Fruit fly (Drosophila melanogaster) whole organism, prepupa: ENCODE measurements around the gene Zasp66.

ENCODE experiments used
- CG10631 ChIP-seq: fragments of 200-800 bp; sonication (Bioruptor generic); optimal IDR thresholded peaks from 2 replicates; lab custom pipeline; 2016; ENCODE audit warnings: missing biosample characterization, missing genetic modification characterization
- CG10669 ChIP-seq: fragments of 200-800 bp; sonication (Bioruptor generic); optimal IDR thresholded peaks from 3 replicates; lab custom pipeline; 2018; ENCODE audit warnings: missing biosample characterization, mild to moderate bottlenecking, missing genetic modification characterization, moderate library complexity
- CG11294 ChIP-seq: fragments of 200-800 bp; sonication (Bioruptor generic); IDR thresholded peaks from 2 replicates; pipeline ENCODE4 v1.3.6; 2022; ENCODE audit warnings: missing biosample characterization, missing genetic modification characterization
- CG11762 ChIP-seq: fragments of 200-800 bp; sonication (Bioruptor generic); optimal IDR thresholded peaks from 3 replicates; lab custom pipeline; 2016; ENCODE audit warnings: missing biosample characterization, missing genetic modification characterization; ENCODE audit not compliant: insufficient read depth
- CG11902 ChIP-seq: fragments of 200-800 bp; sonication (Bioruptor generic); optimal IDR thresholded peaks from 3 replicates; lab custom pipeline; 2016; ENCODE audit warnings: missing biosample characterization, missing genetic modification characterization
- CG15336 ChIP-seq: fragments of 200-800 bp; sonication (Bioruptor generic); IDR thresholded peaks from 2 replicates; pipeline ENCODE4 v1.3.6; 2022; ENCODE audit warnings: missing biosample characterization, missing genetic modification characterization
- CG16779 ChIP-seq: fragments of 200-800 bp; sonication (Bioruptor generic); optimal IDR thresholded peaks from 3 replicates; lab custom pipeline; 2017; ENCODE audit warnings: missing biosample characterization, mild to moderate bottlenecking, missing genetic modification characterization
- CG3032 ChIP-seq: fragments of 200-800 bp; optimal IDR thresholded peaks from 2 replicates; lab custom pipeline; 2019; ENCODE audit warnings: missing biosample characterization, mild to moderate bottlenecking, missing genetic modification characterization, moderate library complexity
- CG31627 ChIP-seq: fragments of 200-800 bp; sonication (Bioruptor generic); optimal IDR thresholded peaks from 3 replicates; lab custom pipeline; 2016; ENCODE audit warnings: missing biosample characterization, missing genetic modification characterization
- CG32006 ChIP-seq: fragments of 200-800 bp; sonication (Bioruptor generic); optimal IDR thresholded peaks from 3 replicates; lab custom pipeline; 2017; ENCODE audit warnings: missing biosample characterization, mild to moderate bottlenecking, missing genetic modification characterization
- CG34406 ChIP-seq: fragments of 200-800 bp; sonication (Bioruptor generic); optimal IDR thresholded peaks from 3 replicates; lab custom pipeline; 2016; ENCODE audit warnings: missing biosample characterization, missing genetic modification characterization
- CG3919 ChIP-seq: fragments of 200-800 bp; sonication (Bioruptor generic); optimal IDR thresholded peaks from 3 replicates; lab custom pipeline; 2016; ENCODE audit warnings: missing biosample characterization, missing genetic modification characterization
- CG4318 ChIP-seq: fragments of 200-800 bp; sonication (Bioruptor generic); optimal IDR thresholded peaks from 3 replicates; lab custom pipeline; 2017; ENCODE audit warnings: missing biosample characterization, mild to moderate bottlenecking, missing genetic modification characterization
- CG6276 ChIP-seq: fragments of 200-800 bp; sonication (Bioruptor generic); optimal IDR thresholded peaks from 2 replicates; lab custom pipeline; 2017; ENCODE audit warnings: missing biosample characterization, mild to moderate bottlenecking, missing genetic modification characterization
- CG6792 ChIP-seq: fragments of 200-800 bp; sonication (Bioruptor generic); optimal IDR thresholded peaks from 3 replicates; lab custom pipeline; 2016; ENCODE audit warnings: missing biosample characterization, missing genetic modification characterization
- CG6808 ChIP-seq: fragments of 200-800 bp; sonication (Bioruptor generic); optimal IDR thresholded peaks from 3 replicates; lab custom pipeline; 2017; ENCODE audit warnings: missing biosample characterization, missing genetic modification characterization, mild to moderate bottlenecking, moderate library complexity, missing genetic modification reagents
- CG6854 ChIP-seq: fragments of 200-800 bp; sonication (Bioruptor generic); optimal IDR thresholded peaks from 2 replicates; lab custom pipeline; 2017; ENCODE audit warnings: missing biosample characterization, mild to moderate bottlenecking, missing genetic modification characterization
- CG7368 ChIP-seq: fragments of 200-800 bp; sonication (Bioruptor generic); optimal IDR thresholded peaks from 3 replicates; lab custom pipeline; 2016; ENCODE audit warnings: missing biosample characterization, missing genetic modification characterization
- CG8319 ChIP-seq: fragments of 200-800 bp; sonication (Bioruptor generic); optimal IDR thresholded peaks from 3 replicates; lab custom pipeline; 2016; ENCODE audit warnings: missing biosample characterization, missing genetic modification characterization
- CG8632 ChIP-seq: fragments of 200-800 bp; sonication (Bioruptor generic); optimal IDR thresholded peaks from 3 replicates; lab custom pipeline; 2016; ENCODE audit warnings: missing biosample characterization, missing genetic modification characterization
- CG9139 ChIP-seq: fragments of 200-800 bp; sonication (Bioruptor generic); optimal IDR thresholded peaks from 3 replicates; lab custom pipeline; 2017; ENCODE audit warnings: missing biosample characterization, mild to moderate bottlenecking, missing genetic modification characterization
- Eip75B ChIP-seq: fragments of 200-800 bp; sonication (Bioruptor generic); optimal IDR thresholded peaks from 3 replicates; lab custom pipeline; 2016; ENCODE audit warnings: missing biosample characterization, missing genetic modification characterization
- Eip78C ChIP-seq: fragments of 200-800 bp; sonication (Bioruptor generic); peaks from one replicate; lab custom pipeline; 2016; ENCODE audit warnings: missing biosample characterization, missing genetic modification characterization
- Eip93F ChIP-seq: fragments of 200-800 bp; sonication (Bioruptor generic); optimal IDR thresholded peaks from 2 replicates; lab custom pipeline; 2016; ENCODE audit warnings: missing biosample characterization, mild to moderate bottlenecking, missing genetic modification characterization
- Hr39 ChIP-seq: fragments of 200-800 bp; sonication (Bioruptor generic); optimal IDR thresholded peaks from 2 replicates; lab custom pipeline; 2016; ENCODE audit warnings: missing biosample characterization, missing genetic modification characterization
- Hr4 ChIP-seq: fragments of 200-800 bp; sonication (Bioruptor generic); optimal IDR thresholded peaks from 3 replicates; lab custom pipeline; 2016; ENCODE audit warnings: missing biosample characterization, missing genetic modification characterization
- Met ChIP-seq: fragments of 200-800 bp; sonication (Bioruptor generic); optimal IDR thresholded peaks from 3 replicates; lab custom pipeline; 2016; ENCODE audit warnings: missing biosample characterization, missing genetic modification characterization
- OdsH ChIP-seq: fragments of 200-800 bp; sonication (Bioruptor generic); optimal IDR thresholded peaks from 3 replicates; lab custom pipeline; 2016; ENCODE audit warnings: missing biosample characterization, missing genetic modification characterization
- Smox ChIP-seq: fragments of 200-800 bp; sonication (Bioruptor generic); optimal IDR thresholded peaks from 3 replicates; lab custom pipeline; 2016; ENCODE audit warnings: missing biosample characterization, missing genetic modification characterization
- Sox102F ChIP-seq: fragments of 200-800 bp; sonication (Bioruptor generic); optimal IDR thresholded peaks from 2 replicates; lab custom pipeline; 2016; ENCODE audit warnings: missing biosample characterization, mild to moderate bottlenecking, missing genetic modification characterization
- Sox15 ChIP-seq: fragments of 200-800 bp; sonication (Bioruptor generic); optimal IDR thresholded peaks from 3 replicates; lab custom pipeline; 2016; ENCODE audit warnings: missing biosample characterization, missing genetic modification characterization
- acj6 ChIP-seq: fragments of 200-800 bp; sonication (Bioruptor generic); optimal IDR thresholded peaks from 3 replicates; lab custom pipeline; 2016; ENCODE audit warnings: missing biosample characterization, missing genetic modification characterization
- cyc ChIP-seq: fragments of 200-800 bp; sonication (Bioruptor generic); optimal IDR thresholded peaks from 3 replicates; lab custom pipeline; 2016; ENCODE audit warnings: missing biosample characterization, missing genetic modification characterization
- dac ChIP-seq: fragments of 200-800 bp; sonication (Bioruptor generic); optimal IDR thresholded peaks from 2 replicates; lab custom pipeline; 2017; ENCODE audit warnings: missing biosample characterization, mild to moderate bottlenecking, missing genetic modification characterization
- dsx ChIP-seq: fragments of 200-800 bp; optimal IDR thresholded peaks from 3 replicates; lab custom pipeline; 2019; ENCODE audit warnings: missing biosample characterization, mild to moderate bottlenecking, missing genetic modification characterization, moderate library complexity; ENCODE audit not compliant: poor library complexity, severe bottlenecking
- eg ChIP-seq: fragments of 200-800 bp; sonication (Bioruptor generic); IDR thresholded peaks from 3 replicates; pipeline ENCODE4 v1.3.6; 2022; ENCODE audit warnings: missing biosample characterization, missing genetic modification characterization
- esn ChIP-seq: fragments of 200-800 bp; sonication (Bioruptor generic); optimal IDR thresholded peaks from 2 replicates; lab custom pipeline; 2016; ENCODE audit warnings: missing biosample characterization, mild to moderate bottlenecking, missing genetic modification characterization, moderate library complexity
- fd59A ChIP-seq: fragments of 200-800 bp; sonication (Bioruptor generic); optimal IDR thresholded peaks from 2 replicates; lab custom pipeline; 2017; ENCODE audit warnings: missing biosample characterization, mild to moderate bottlenecking, missing genetic modification characterization, missing genetic modification reagents
- fd85E ChIP-seq: fragments of 200-800 bp; sonication (Bioruptor generic); optimal IDR thresholded peaks from 3 replicates; lab custom pipeline; 2016; ENCODE audit warnings: missing biosample characterization, missing genetic modification characterization
- fkh ChIP-seq: fragments of 200-800 bp; sonication (Bioruptor generic); optimal IDR thresholded peaks from 3 replicates; lab custom pipeline; 2017; ENCODE audit warnings: missing biosample characterization, mild to moderate bottlenecking, missing genetic modification characterization, moderate library complexity
- lz ChIP-seq: fragments of 200-800 bp; sonication (Bioruptor generic); optimal IDR thresholded peaks from 3 replicates; lab custom pipeline; 2016; ENCODE audit warnings: missing biosample characterization, missing genetic modification characterization
- net ChIP-seq: fragments of 200-800 bp; sonication (Bioruptor generic); optimal IDR thresholded peaks from 3 replicates; lab custom pipeline; 2016; ENCODE audit warnings: missing biosample characterization, missing genetic modification characterization
- pdm3 ChIP-seq: fragments of 200-800 bp; sonication (Bioruptor generic); optimal IDR thresholded peaks from 3 replicates; lab custom pipeline; 2016; ENCODE audit warnings: missing biosample characterization, missing genetic modification characterization
- salr ChIP-seq, 2 experiments: fragments of 200-800 bp; sonication (Bioruptor generic); optimal IDR thresholded peaks; 3 replicates each; lab custom pipeline; 2016 to 2018; ENCODE audit warnings: missing biosample characterization in 2 of 2, missing genetic modification characterization in 2 of 2, mild to moderate bottlenecking in 1 of 2
- svp ChIP-seq: fragments of 200-800 bp; sonication (Bioruptor generic); peaks from one replicate; lab custom pipeline; 2016; ENCODE audit warnings: missing biosample characterization, missing genetic modification characterization
- topi ChIP-seq: fragments of 200-800 bp; sonication (Bioruptor generic); optimal IDR thresholded peaks from 3 replicates; lab custom pipeline; 2016; ENCODE audit warnings: missing biosample characterization, missing genetic modification characterization
- vri ChIP-seq: fragments of 200-800 bp; sonication (Bioruptor generic); optimal IDR thresholded peaks from 3 replicates; lab custom pipeline; 2016; ENCODE audit warnings: missing biosample characterization, mild to moderate bottlenecking, missing genetic modification characterization

Gene Zasp66

DNA sequence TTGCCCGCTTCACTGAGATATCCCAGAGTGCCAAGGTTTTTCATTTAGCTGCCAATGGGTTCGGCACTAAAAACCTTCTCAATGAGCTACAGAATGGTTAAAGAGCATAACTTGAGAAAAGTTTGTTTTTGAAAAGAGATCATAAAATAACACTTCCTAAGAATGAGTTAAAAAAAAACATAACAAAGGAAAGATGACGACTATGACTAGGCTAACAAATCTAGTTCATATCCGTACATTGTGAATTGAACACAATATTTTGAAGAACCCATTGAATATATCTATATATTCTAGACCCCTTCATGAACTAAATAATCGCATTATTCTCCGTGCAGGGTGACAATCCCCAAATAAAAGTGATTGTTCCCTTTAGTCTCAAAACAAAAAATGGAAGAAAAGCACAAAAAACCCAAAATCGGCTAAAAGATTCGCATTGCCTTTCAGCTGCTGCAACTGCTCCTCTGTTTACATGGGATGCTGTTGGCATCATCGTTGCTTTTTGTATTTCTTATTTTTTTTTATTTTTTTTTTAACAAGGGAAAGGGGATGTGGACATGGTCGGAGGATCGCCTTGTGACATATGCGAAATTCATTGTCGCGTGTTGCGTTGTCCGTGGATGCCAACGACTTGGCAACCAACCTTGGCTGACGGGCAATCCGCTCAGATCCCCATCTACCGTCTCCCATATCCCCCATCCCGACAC, 32.7 kb downstream of the Zasp66 start (continued):
- TF ChIP-seq pdm3 (GFP tag; lab: Kevin White, UChicago) (peak; percentile 93), lz (peak; percentile 91), Sox102F (GFP tag; lab: Kevin White, UChicago) (peak; percentile 96), CG6854 (GFP tag; lab: Kevin White, UChicago) (peak; percentile 80), CG34406 (GFP tag; lab: Kevin White, UChicago) (peak; percentile 96), CG10669 (GFP tag; lab: Kevin White, UChicago) (peak; percentile 81), CG6808 (GFP tag; lab: Kevin White, UChicago) (peak; percentile 72), CG32006 (GFP tag; lab: Kevin White, UChicago) (no peak), vri (GFP tag; lab: Kevin White, UChicago) (peak; percentile 84), CG8632 (GFP tag; lab: Kevin White, UChicago) (peak; percentile 95), OdsH (GFP tag; lab: Kevin White, UChicago) (peak; percentile 93), cyc (peak; percentile 95), CG4318 (GFP tag; lab: Kevin White, UChicago) (no peak), CG10631 (GFP tag; lab: Kevin White, UChicago) (peak; percentile 70), CG31627 (peak; percentile 97), CG6276 (GFP tag; lab: Kevin White, UChicago) (no peak), CG8319 (GFP tag; lab: Kevin White, UChicago) (peak; percentile 93), dsx (GFP tag; lab: Kevin White, UChicago) (peak; percentile 52), CG3032 (tag; lab: Kevin White, UChicago) (peak; percentile 73), svp (GFP tag; lab: Kevin White, UChicago) (peak; percentile 89), CG11902 (peak; percentile 97), acj6 (GFP tag; lab: Kevin White, UChicago) (peak; percentile 95), dac (no peak), esn (GFP tag; lab: Kevin White, UChicago) (peak; percentile 95), Met (peak; percentile 98), salr (GFP tag; optimal IDR thresholded peaks at IDR 0.05; lab: Kevin White, UChicago) (peak; percentile 41 to 54), CG15336 (GFP tag; lab: Robert Waterston, UW) (no peak), CG11762 (GFP tag; lab: Kevin White, UChicago) (peak; percentile 88), CG6792 (GFP tag; lab: Kevin White, UChicago) (peak; percentile 90), CG7368 (peak; percentile 85), Sox15 (GFP tag; lab: Kevin White, UChicago) (peak; percentile 97), Eip75B (GFP tag; lab: Kevin White, UChicago) (peak; percentile 85), fd59A (peak; percentile 75), Hr39 (GFP tag; lab: Kevin White, UChicago) (peak; percentile 96)
- TF ChIP-seq, all 60 proteins: peak for 43

DNA sequence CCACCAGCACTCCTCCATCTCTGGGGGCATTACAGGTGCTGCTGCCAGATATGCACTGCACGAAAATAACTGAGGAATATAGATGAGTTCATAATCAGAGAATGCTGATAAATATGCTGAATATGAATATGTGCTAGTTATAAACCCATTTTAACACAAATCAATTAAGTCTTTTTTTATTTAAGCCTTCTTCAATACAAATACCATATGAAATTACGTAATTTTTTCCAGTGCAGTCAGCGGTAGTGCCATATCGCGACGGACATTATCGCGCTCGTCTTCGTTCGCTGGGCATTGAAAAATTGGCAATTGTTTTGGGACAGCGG, 33.2 kb downstream of the Zasp66 start:
- peak; percentile 71 for TF ChIP-seq eg
- TF ChIP-seq salr (GFP tag; optimal IDR thresholded peaks at IDR 0.05; lab: Kevin White, UChicago), result peak in 1 of 2 experiments; percentile 73
- peak; percentile 85 for TF ChIP-seq CG3919 (GFP tag; lab: Kevin White, UChicago)
- TF ChIP-seq Sox102F (GFP tag; lab: Kevin White, UChicago), result peak; percentile 81
- TF ChIP-seq esn (GFP tag; lab: Kevin White, UChicago), result peak; percentile 89
- peak; percentile 83 for TF ChIP-seq OdsH (GFP tag; lab: Kevin White, UChicago)
- peak; percentile 91 for TF ChIP-seq cyc
- peak; percentile 64 for TF ChIP-seq CG9139 (GFP tag; lab: Kevin White, UChicago)
- TF ChIP-seq CG11294 (GFP tag; lab: Robert Waterston, UW), result peak; percentile 74
- TF ChIP-seq Hr4 (GFP tag; lab: Kevin White, UChicago), result peak; percentile 50
- peak; percentile 97 for TF ChIP-seq svp (GFP tag; lab: Kevin White, UChicago)
- TF ChIP-seq Eip93F, result peak; percentile 76
- TF ChIP-seq CG16779 (tag; lab: Kevin White, UChicago), result peak; percentile 78
- peak; percentile 81 for TF ChIP-seq net (GFP tag; lab: Kevin White, UChicago)
- peak; percentile 89 for TF ChIP-seq lz
- peak; percentile 91 for TF ChIP-seq topi (GFP tag; lab: Kevin White, UChicago)
- peak; percentile 98 for TF ChIP-seq Eip78C (GFP tag; lab: Kevin White, UChicago)
- peak; percentile 92 for TF ChIP-seq Eip75B (GFP tag; lab: Kevin White, UChicago)
- peak; percentile 84 for TF ChIP-seq fd59A
- TF ChIP-seq acj6 (GFP tag; lab: Kevin White, UChicago), result peak; percentile 81
- no peak for TF ChIP-seq fkh (GFP tag; lab: Kevin White, UChicago)
- TF ChIP-seq Smox (GFP tag; lab: Kevin White, UChicago), result peak; percentile 84
- peak; percentile 53 for TF ChIP-seq CG6276 (GFP tag; lab: Kevin White, UChicago)
- peak; percentile 73 for TF ChIP-seq CG15336 (GFP tag; lab: Robert Waterston, UW)
- peak; percentile 81 for TF ChIP-seq Sox15 (GFP tag; lab: Kevin White, UChicago)
- TF ChIP-seq dac, result no peak
- peak; percentile 28 for TF ChIP-seq fd85E (GFP tag; lab: Kevin White, UChicago)
- peak; percentile 52 for TF ChIP-seq CG32006 (GFP tag; lab: Kevin White, UChicago)
- peak; percentile 93 for TF ChIP-seq CG3032 (tag; lab: Kevin White, UChicago)
- peak; percentile 89 for TF ChIP-seq CG10631 (GFP tag; lab: Kevin White, UChicago)
- no peak for TF ChIP-seq CG4318 (GFP tag; lab: Kevin White, UChicago)
